Worm (Caenorhabditis elegans) whole organism, L4 larva: Measurements from ENCODE around the gene Y54F10AM.11.

Source experiments
- F10B5.3 ChIP-seq: sonication (generic microtip); optimal IDR thresholded peaks from 2 replicates; lab custom pipeline; 2016; ENCODE audit warnings: mild to moderate bottlenecking, missing genetic modification characterization, missing compliant biosample characterization
- F26F4.8 ChIP-seq: fragments of 200-800 bp; sonication (Bioruptor generic); conservative IDR thresholded peaks from 2 replicates; pipeline ENCODE4 v1.3.6; 2022; ENCODE audit warnings: missing genetic modification characterization, missing compliant biosample characterization
- R02D3.7 ChIP-seq: fragments of 150-350 bp; sonication (generic microtip); optimal IDR thresholded peaks from 3 replicates; lab custom pipeline; 2014; ENCODE audit warnings: missing biosample characterization, missing genetic modification characterization
- T20F7.1 ChIP-seq: fragments of 200-800 bp; sonication (Bioruptor generic); optimal IDR thresholded peaks from 2 replicates; lab custom pipeline; 2018; ENCODE audit warnings: mild to moderate bottlenecking, missing genetic modification characterization, missing compliant biosample characterization
- Y48G9A.11 ChIP-seq: fragments of 200-800 bp; sonication (Bioruptor generic); IDR thresholded peaks from 2 replicates; pipeline ENCODE4 v1.3.6; 2022; ENCODE audit warnings: missing genetic modification reagents, missing genetic modification characterization, missing compliant biosample characterization
- aha-1 ChIP-seq: fragments of 150-350 bp; peaks from one replicate; lab custom pipeline; 2014; ENCODE audit warnings: missing biosample characterization, missing genetic modification characterization
- attf-4 ChIP-seq: sonication (generic microtip); optimal IDR thresholded peaks from 3 replicates; lab custom pipeline; 2017; ENCODE audit warnings: missing biosample characterization, missing genetic modification characterization
- ceh-28 ChIP-seq: fragments of 150-350 bp; optimal IDR thresholded peaks from 2 replicates; lab custom pipeline; 2014; ENCODE audit warnings: missing biosample characterization, missing genetic modification reagents, missing genetic modification characterization
- ceh-44 ChIP-seq: fragments of 200-800 bp; sonication (Bioruptor generic); IDR thresholded peaks from 2 replicates; pipeline ENCODE4 v1.3.6; 2022; ENCODE audit warnings: missing genetic modification reagents, missing genetic modification characterization, missing compliant biosample characterization
- ces-1 ChIP-seq: fragments of 150-350 bp; sonication (generic microtip); optimal IDR thresholded peaks from 4 replicates; lab custom pipeline; 2014; ENCODE audit warnings: missing biosample characterization, missing genetic modification reagents, missing genetic modification characterization
- daf-12 ChIP-seq: fragments of 150-350 bp; optimal IDR thresholded peaks from 2 replicates; lab custom pipeline; 2014; ENCODE audit warnings: missing biosample characterization, missing genetic modification reagents, missing genetic modification characterization
- dmd-6 ChIP-seq: fragments of 200-800 bp; sonication (Bioruptor generic); IDR thresholded peaks from 2 replicates; pipeline ENCODE4 v1.3.6; 2022; ENCODE audit warnings: missing genetic modification reagents, missing genetic modification characterization, missing compliant biosample characterization
- dmd-8 ChIP-seq: fragments of 200-800 bp; sonication (Bioruptor generic); IDR thresholded peaks from 2 replicates; pipeline ENCODE4 v1.3.6; 2022; ENCODE audit warnings: missing genetic modification characterization, missing compliant biosample characterization
- dpl-1 ChIP-seq: fragments of 150-350 bp; optimal IDR thresholded peaks from 2 replicates; lab custom pipeline; 2014; ENCODE audit warnings: missing biosample characterization, missing genetic modification reagents, missing genetic modification characterization
- duxl-1 ChIP-seq: sonication (generic microtip); optimal IDR thresholded peaks from 2 replicates; lab custom pipeline; 2016; ENCODE audit warnings: mild to moderate bottlenecking, missing genetic modification characterization, moderate library complexity, missing compliant biosample characterization; ENCODE audit not compliant: poor library complexity
- egl-27 ChIP-seq: sonication (generic microtip); optimal IDR thresholded peaks from 3 replicates; lab custom pipeline; 2017; ENCODE audit warnings: missing biosample characterization, missing genetic modification reagents, missing genetic modification characterization
- egl-43 ChIP-seq: fragments of 200-800 bp; sonication (Bioruptor generic); IDR thresholded peaks from 2 replicates; pipeline ENCODE4 v1.3.6; 2022; ENCODE audit warnings: missing genetic modification reagents, missing genetic modification characterization, missing compliant biosample characterization
- fos-1 ChIP-seq: fragments of 150-350 bp; optimal IDR thresholded peaks from 2 replicates; lab custom pipeline; 2014; ENCODE audit warnings: missing biosample characterization, missing genetic modification characterization
- gei-8 ChIP-seq: fragments of 200-800 bp; sonication (Bioruptor generic); optimal IDR thresholded peaks from 2 replicates; lab custom pipeline; 2018; ENCODE audit warnings: mild to moderate bottlenecking, missing genetic modification characterization, missing compliant biosample characterization
- hif-1 ChIP-seq, 2 experiments: sonication (generic microtip); optimal IDR thresholded peaks; 2 replicates each; lab custom pipeline; 2016 to 2017; ENCODE audit warnings: missing compliant biosample characterization in 2 of 2, missing genetic modification characterization in 2 of 2, missing genetic modification reagents in 2 of 2, missing genotype in 2 of 2, mild to moderate bottlenecking in 1 of 2
- hlh-11 ChIP-seq: fragments of 200-800 bp; sonication (Bioruptor generic); optimal IDR thresholded peaks from 2 replicates; lab custom pipeline; 2018; ENCODE audit warnings: mild to moderate bottlenecking, missing genetic modification characterization, missing compliant biosample characterization
- hmg-1.1 ChIP-seq: fragments of 200-800 bp; sonication (Bioruptor generic); IDR thresholded peaks from 2 replicates; pipeline ENCODE4 v1.3.6; 2022; ENCODE audit warnings: missing genetic modification reagents, missing genetic modification characterization, missing compliant biosample characterization
- lim-7 ChIP-seq: fragments of 200-800 bp; sonication (Bioruptor generic); IDR thresholded peaks from 2 replicates; pipeline ENCODE4 v1.3.6; 2022; ENCODE audit warnings: missing genetic modification characterization, missing compliant biosample characterization
- lin-1 ChIP-seq: fragments of 200-800 bp; sonication (Bioruptor generic); IDR thresholded peaks from 2 replicates; pipeline ENCODE4 v1.3.6; 2022; ENCODE audit warnings: missing genetic modification reagents, missing genetic modification characterization, missing compliant biosample characterization
- lin-15B ChIP-seq: fragments of 150-350 bp; sonication (generic microtip); optimal IDR thresholded peaks from 3 replicates; lab custom pipeline; 2014; ENCODE audit warnings: missing biosample characterization, missing genetic modification characterization
- lin-38 ChIP-seq: fragments of 200-800 bp; sonication (Bioruptor generic); IDR thresholded peaks from 2 replicates; pipeline ENCODE4 v1.3.6; 2022; ENCODE audit warnings: missing genetic modification reagents, missing genetic modification characterization, missing compliant biosample characterization
- lsy-2 ChIP-seq, 2 experiments: fragments of 150-350 bp in 1 of 2; sonication (generic microtip) in 1 of 2; optimal IDR thresholded peaks; 2 replicates each; lab custom pipeline; 2014 to 2017; ENCODE audit warnings: missing biosample characterization in 2 of 2, missing genetic modification characterization in 2 of 2
- madf-9 ChIP-seq: fragments of 200-800 bp; sonication (Bioruptor generic); conservative IDR thresholded peaks from 2 replicates; pipeline ENCODE4 v1.3.6; 2022; ENCODE audit warnings: missing genetic modification reagents, missing genetic modification characterization, missing compliant biosample characterization
- mdl-1 ChIP-seq, 2 experiments: fragments of 150-350 bp in 1 of 2; sonication (generic microtip) in 1 of 2; optimal IDR thresholded peaks; 2 replicates each; lab custom pipeline; 2014 to 2017; ENCODE audit warnings: missing biosample characterization in 2 of 2, missing genetic modification characterization in 2 of 2
- nhr-41 ChIP-seq: fragments of 200-800 bp; sonication (Bioruptor generic); IDR thresholded peaks from 2 replicates; pipeline ENCODE4 v1.3.6; 2022; ENCODE audit warnings: missing genetic modification reagents, missing genetic modification characterization, missing compliant biosample characterization
- nhr-42 ChIP-seq: fragments of 200-800 bp; sonication (Bioruptor generic); IDR thresholded peaks from 2 replicates; pipeline ENCODE4 v1.3.6; 2022; ENCODE audit warnings: missing genetic modification characterization, missing compliant biosample characterization
- nhr-6 ChIP-seq: fragments of 150-350 bp; optimal IDR thresholded peaks from 2 replicates; lab custom pipeline; 2014; ENCODE audit warnings: missing biosample characterization, missing genetic modification characterization
- nhr-76 ChIP-seq: fragments of 150-350 bp; optimal IDR thresholded peaks from 2 replicates; lab custom pipeline; 2014; ENCODE audit warnings: missing biosample characterization, missing genetic modification characterization
- nhr-77 ChIP-seq: fragments of 150-350 bp; optimal IDR thresholded peaks from 2 replicates; lab custom pipeline; 2014; ENCODE audit warnings: missing biosample characterization, missing genetic modification characterization
- php-3 ChIP-seq: fragments of 200-800 bp; sonication (Bioruptor generic); IDR thresholded peaks from 2 replicates; pipeline ENCODE4 v1.3.6; 2022; ENCODE audit warnings: missing genetic modification reagents, missing genetic modification characterization, missing compliant biosample characterization
- rbr-2 ChIP-seq: sonication (generic microtip); optimal IDR thresholded peaks from 2 replicates; lab custom pipeline; 2016; ENCODE audit warnings: missing genotype, missing genetic modification characterization, missing compliant biosample characterization
- set-16 ChIP-seq: fragments of 200-800 bp; sonication (Bioruptor generic); IDR thresholded peaks from 2 replicates; pipeline ENCODE4 v1.3.6; 2022; ENCODE audit warnings: missing genetic modification reagents, missing genetic modification characterization, missing compliant biosample characterization
- skn-1 ChIP-seq: fragments of 150-350 bp; optimal IDR thresholded peaks from 2 replicates; lab custom pipeline; 2014; ENCODE audit warnings: missing biosample characterization, missing genetic modification characterization
- spr-3 ChIP-seq: fragments of 200-800 bp; sonication (Bioruptor generic); optimal IDR thresholded peaks from 2 replicates; lab custom pipeline; 2018; ENCODE audit warnings: mild to moderate bottlenecking, missing genetic modification characterization, missing compliant biosample characterization
- tag-97 ChIP-seq: fragments of 200-800 bp; sonication (Bioruptor generic); IDR thresholded peaks from 2 replicates; pipeline ENCODE4 v1.3.6; 2022; ENCODE audit warnings: missing genetic modification characterization, missing compliant biosample characterization
- tra-1 ChIP-seq: fragments of 200-800 bp; sonication (Bioruptor generic); IDR thresholded peaks from 2 replicates; pipeline ENCODE4 v1.3.6; 2022; ENCODE audit warnings: missing genetic modification reagents, missing genetic modification characterization, missing compliant biosample characterization
- unc-39 ChIP-seq: sonication (generic microtip); optimal IDR thresholded peaks from 2 replicates; lab custom pipeline; 2017; ENCODE audit warnings: missing biosample characterization, missing genetic modification characterization
- unc-62 ChIP-seq, 3 experiments: fragments of 150-350 bp in 1 of 3; sonication (generic microtip); optimal IDR thresholded peaks in 2 of 3; peaks in 1 of 3; 1 replicate in 1 of 3; 2 replicates in 2 of 3; lab custom pipeline; 2014 to 2017; ENCODE audit warnings: missing biosample characterization in 3 of 3, missing genetic modification characterization in 3 of 3, missing genetic modification reagents in 3 of 3, missing genotype in 1 of 3
- zag-1 ChIP-seq: fragments of 150-350 bp; optimal IDR thresholded peaks from 2 replicates; lab custom pipeline; 2014; ENCODE audit warnings: missing biosample characterization, missing genetic modification characterization
- zip-2 ChIP-seq: fragments of 150-350 bp; optimal IDR thresholded peaks from 2 replicates; lab custom pipeline; 2014; ENCODE audit warnings: missing biosample characterization, missing genetic modification characterization
- ztf-11 ChIP-seq: fragments of 150-350 bp; optimal IDR thresholded peaks from 2 replicates; lab custom pipeline; 2014; ENCODE audit warnings: missing biosample characterization, missing genetic modification characterization
- ztf-7 ChIP-seq: fragments of 150-350 bp; optimal IDR thresholded peaks from 2 replicates; lab custom pipeline; 2014; ENCODE audit warnings: missing biosample characterization, missing genetic modification characterization

Gene Y54F10AM.11

DNA sequence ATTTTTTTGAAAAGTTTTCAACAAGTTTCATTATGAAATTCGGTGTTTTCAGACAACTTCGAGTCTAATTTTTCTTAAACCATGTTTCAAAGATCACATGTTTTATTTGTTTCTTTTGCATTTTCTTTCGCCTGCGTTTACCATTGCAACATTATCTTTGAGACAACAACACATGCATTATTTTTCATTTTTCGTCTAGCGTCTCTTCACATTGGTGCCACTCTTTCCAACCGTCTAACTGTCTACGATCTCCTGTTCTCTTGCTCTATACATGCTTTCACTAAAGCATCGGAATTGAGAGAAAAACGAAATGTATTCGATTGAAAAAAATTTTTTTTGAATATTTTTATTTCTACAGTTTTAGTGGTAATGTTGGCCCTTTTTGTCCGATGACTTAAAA lies 14.8 kb upstream of the Y54F10AM.11 start (continued):
- no peak for TF ChIP-seq lin-15B (tag; lab: Kevin White, UChicago)
- TF ChIP-seq ztf-7 (tag; lab: Kevin White, UChicago), result peak; percentile 42
- peak in 1 of 2 experiments; percentile 82 for TF ChIP-seq lsy-2 (tag; optimal IDR thresholded peaks at IDR 0.05; lab: Kevin White, UChicago)
- no peak for TF ChIP-seq unc-39
- peak; percentile 31 for TF ChIP-seq dmd-6
- no peak for TF ChIP-seq php-3 (GFP tag; lab: Robert Waterston, UW)
- TF ChIP-seq hmg-1.1 (GFP tag; lab: Robert Waterston, UW), result 0 out of 2 replicates have a peak, but pooled peaks have one; percentile 26
- no peak for TF ChIP-seq Y48G9A.11 (GFP tag; lab: Robert Waterston, UW)
- TF ChIP-seq madf-9 (GFP tag; lab: Robert Waterston, UW), result no peak
- peak; percentile 66 for TF ChIP-seq hlh-11 (tag; lab: Kevin White, UChicago)
- TF ChIP-seq lim-7, result no peak

DNA sequence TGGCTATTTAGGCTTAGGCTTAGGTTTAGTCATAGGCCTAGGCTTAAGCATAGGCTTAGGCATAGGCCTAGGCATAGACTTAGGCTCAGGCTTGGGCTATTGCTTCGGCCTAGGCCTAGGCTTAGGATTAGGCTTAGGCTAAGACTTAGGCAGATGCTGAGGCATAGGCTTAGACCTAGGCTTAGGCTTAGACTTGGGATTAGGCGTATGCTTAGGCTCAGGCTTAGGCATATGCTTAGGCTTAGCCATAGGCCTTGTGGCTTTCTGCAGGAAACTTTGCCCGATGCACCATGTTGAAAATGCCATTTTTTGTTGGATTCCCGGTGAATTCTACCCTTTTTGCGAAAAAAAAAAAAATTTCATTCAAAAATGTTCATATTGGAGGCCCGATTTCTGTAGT lies 14.2 kb upstream of the Y54F10AM.11 start:
- TF ChIP-seq nhr-77 (tag; lab: Kevin White, UChicago), result no peak
- peak; percentile 52 for TF ChIP-seq aha-1 (tag; lab: Kevin White, UChicago)

DNA sequence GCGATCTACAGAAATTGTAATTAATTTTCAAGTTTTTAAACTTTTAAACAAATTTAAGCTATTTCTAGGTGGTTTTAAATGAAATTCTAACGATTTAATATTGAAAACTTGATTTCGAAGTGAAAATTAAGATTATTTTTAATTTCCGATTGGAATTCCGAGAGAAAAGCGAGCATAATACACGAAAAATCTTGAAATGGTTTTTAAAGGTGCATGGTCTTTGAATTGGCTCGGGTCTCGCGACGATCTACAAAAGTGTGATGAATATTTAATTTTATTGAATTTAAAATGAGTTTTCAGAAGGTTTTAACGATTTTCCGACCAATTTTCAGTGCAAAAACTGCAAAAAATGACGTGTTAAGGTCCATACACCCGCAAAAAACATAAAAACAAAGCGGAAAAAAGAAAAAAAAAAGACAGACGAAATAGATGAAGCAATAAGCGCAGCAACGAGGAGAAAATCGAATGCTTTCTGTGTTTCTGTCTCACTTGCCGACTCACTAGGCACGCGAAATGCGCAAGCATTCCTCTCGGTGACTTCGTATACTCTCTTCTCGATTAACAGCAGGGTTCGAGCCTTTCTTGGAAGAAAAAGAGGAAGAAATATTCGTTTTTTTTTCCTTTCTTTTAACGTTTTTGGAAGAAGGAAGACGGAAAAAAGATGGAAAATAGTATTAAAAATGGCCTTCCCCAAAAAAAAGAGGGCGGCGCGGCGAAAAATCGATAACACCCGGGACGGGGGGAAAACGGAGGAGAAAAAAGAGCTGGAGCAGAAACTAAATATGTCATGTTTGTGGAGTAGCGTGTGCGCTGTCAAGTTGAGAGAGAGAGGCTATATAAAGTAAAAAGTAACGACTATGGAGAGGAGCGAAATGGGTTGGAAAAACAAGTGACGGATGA lies 12.8 kb upstream of the Y54F10AM.11 start:
- peak in 1 of 2 experiments; percentile 59 for TF ChIP-seq hif-1 (tag; optimal IDR thresholded peaks at IDR 0.05; lab: Kevin White, UChicago)
- no peak for TF ChIP-seq T20F7.1 (GFP tag; lab: Kevin White, UChicago)
- TF ChIP-seq ceh-28, result peak; percentile 67
- TF ChIP-seq fos-1, result no peak
- no peak for TF ChIP-seq F26F4.8 (GFP tag; lab: Robert Waterston, UW)
- no peak for TF ChIP-seq ztf-11 (tag; lab: Kevin White, UChicago)
- no peak for TF ChIP-seq F10B5.3 (tag; lab: Kevin White, UChicago)
- TF ChIP-seq mdl-1 (tag; optimal IDR thresholded peaks at IDR 0.05; lab: Kevin White, UChicago), result peak in 1 of 2 experiments; percentile 69
- no peak for TF ChIP-seq duxl-1 (tag; lab: Kevin White, UChicago)
- no peak for TF ChIP-seq egl-27
- TF ChIP-seq nhr-41 (GFP tag; lab: Robert Waterston, UW), result no peak
- TF ChIP-seq nhr-42 (GFP tag; lab: Robert Waterston, UW), result no peak
- no peak for TF ChIP-seq ceh-44 (GFP tag; lab: Robert Waterston, UW)
- no peak for TF ChIP-seq unc-62 (GFP tag; optimal IDR thresholded peaks at IDR 0.05 in 1 of 2; lab: Kevin White, UChicago)
- TF ChIP-seq unc-62 (tag; optimal IDR thresholded peaks at IDR 0.05; lab: Kevin White, UChicago), result no peak
- TF ChIP-seq tag-97, result no peak
- no peak for TF ChIP-seq attf-4 (tag; lab: Kevin White, UChicago)
- no peak for TF ChIP-seq set-16 (GFP tag; lab: Robert Waterston, UW)
- no peak for TF ChIP-seq egl-43 (GFP tag; lab: Robert Waterston, UW)
- no peak for TF ChIP-seq gei-8 (GFP tag; lab: Kevin White, UChicago)
- TF ChIP-seq lin-1, result no peak
- no peak for TF ChIP-seq tra-1 (GFP tag; lab: Robert Waterston, UW)
- TF ChIP-seq R02D3.7 (tag; lab: Kevin White, UChicago), result no peak
- no peak for TF ChIP-seq zip-2 (tag; lab: Kevin White, UChicago)
- TF ChIP-seq ztf-7 (tag; lab: Kevin White, UChicago), result no peak
- TF ChIP-seq nhr-6, result peak; percentile 16
- TF ChIP-seq nhr-76 (tag; lab: Kevin White, UChicago), result no peak
- no peak for TF ChIP-seq dmd-8 (GFP tag; lab: Robert Waterston, UW)
- TF ChIP-seq ces-1, result peak; percentile 8
- peak; percentile 50 for TF ChIP-seq lin-38 (GFP tag; lab: Robert Waterston, UW)
- TF ChIP-seq zag-1 (tag; lab: Kevin White, UChicago), result no peak
- peak; percentile 75 for TF ChIP-seq rbr-2
- no peak for TF ChIP-seq spr-3 (GFP tag; lab: Kevin White, UChicago)
- no peak for TF ChIP-seq skn-1 (tag; lab: Kevin White, UChicago)
- no peak for TF ChIP-seq daf-12 (tag; lab: Kevin White, UChicago)
- peak; percentile 56 for TF ChIP-seq dpl-1
